5 fruit fly cellular contexts compared by ENCODE assay signal in genomic region chr3R:11806753-11807152, dm6.
TF ChIP-seq lines count a peak whose summit lies in the region.

No protein-coding gene starts in this region.

- no peak for TF ChIP-seq CTCF in whole organism, embryonic (GFP tag; optimal IDR thresholded peaks at IDR 0.05; lab: Kevin White, UChicago)

TF ChIP-seq in whole organism, adult, 20 proteins besides CTCF, POLR2A, EP300 and RAD21:
- TF ChIP-seq cnc (optimal IDR thresholded peaks at IDR 0.05; lab: Kevin White, UChicago) (no peak), toe (GFP tag; optimal IDR thresholded peaks at IDR 0.05; lab: Kevin White, UChicago) (peak; percentile 17), CG7101 (tag; optimal IDR thresholded peaks at IDR 0.05; lab: Kevin White, UChicago) (peak; percentile 13), CG33017 (tag; optimal IDR thresholded peaks at IDR 0.05; lab: Kevin White, UChicago) (peak; percentile 19), ovo (GFP tag; optimal IDR thresholded peaks at IDR 0.05; lab: Kevin White, UChicago) (no peak), Clk (GFP tag; optimal IDR thresholded peaks at IDR 0.05; lab: Kevin White, UChicago) (no peak), kay (GFP tag; lab: Kevin White, UChicago; ENCODE audit: borderline replicate concordance) (no peak)

TF ChIP-seq in whole organism, embryonic, 481 proteins besides CTCF, POLR2A, EP300 and RAD21 (continues in another document):
- TF ChIP-seq cg (GFP tag; optimal IDR thresholded peaks at IDR 0.05; lab: Kevin White, UChicago) (no peak), CG3281 (GFP tag; optimal IDR thresholded peaks at IDR 0.05; lab: Kevin White, UChicago) (peak; percentile 8), zfh1 (GFP tag; IDR thresholded peaks at IDR 0.05; lab: Robert Waterston, UW) (0 out of 3 replicates have a peak, but pooled peaks have one; percentile 22), mam (GFP tag; optimal IDR thresholded peaks at IDR 0.05; lab: Kevin White, UChicago) (peak; percentile 30), Doc3 (GFP tag; IDR thresholded peaks at IDR 0.05; lab: Robert Waterston, UW; ENCODE audit: partially characterized antibody) (no peak), da (GFP tag; optimal IDR thresholded peaks at IDR 0.05; lab: Kevin White, UChicago) (no peak), Antp (GFP tag; optimal IDR thresholded peaks at IDR 0.05; lab: Kevin White, UChicago) (peak; percentile 9), gsb-n (tag; optimal IDR thresholded peaks at IDR 0.05; lab: Kevin White, UChicago) (peak; percentile 9), esg (GFP tag; conservative IDR thresholded peaks at IDR 0.05; lab: Robert Waterston, UW) (0 out of 2 replicates have a peak, but pooled peaks have one; percentile 16), twi (tag; optimal IDR thresholded peaks at IDR 0.05; lab: Kevin White, UChicago) (no peak), CG12219 (GFP tag; optimal IDR thresholded peaks at IDR 0.05; lab: Kevin White, UChicago) (peak; percentile 1), Side (GFP tag; optimal IDR thresholded peaks at IDR 0.05; lab: Kevin White, UChicago) (no peak), CG7786 (GFP tag; optimal IDR thresholded peaks at IDR 0.05; lab: Kevin White, UChicago) (peak; percentile 17), peb (GFP tag; IDR thresholded peaks at IDR 0.05; lab: Robert Waterston, UW) (0 out of 2 replicates have a peak, but pooled peaks have one; percentile 42), salm (tag; optimal IDR thresholded peaks at IDR 0.05; lab: Kevin White, UChicago) (no peak), CG30431 (GFP tag; optimal IDR thresholded peaks at IDR 0.05; lab: Kevin White, UChicago) (peak; percentile 10), gro (GFP tag; optimal IDR thresholded peaks at IDR 0.05; lab: Kevin White, UChicago) (no peak), E2f1 (GFP tag; IDR thresholded peaks at IDR 0.05; lab: Robert Waterston, UW) (0 out of 2 replicates have a peak, but pooled peaks have one; percentile 42), HLH3B (GFP tag; IDR thresholded peaks at IDR 0.05; lab: Robert Waterston, UW) (0 out of 2 replicates have a peak, but pooled peaks have one; percentile 16), C15 (GFP tag; IDR thresholded peaks at IDR 0.05; lab: Robert Waterston, UW) (no peak)

TF ChIP-seq in whole organism, prepupa, 60 proteins besides CTCF, POLR2A, EP300 and RAD21 (continues in another document):
- TF ChIP-seq CG32006 (GFP tag; optimal IDR thresholded peaks at IDR 0.05; lab: Kevin White, UChicago) (peak; percentile 62), CG4318 (GFP tag; optimal IDR thresholded peaks at IDR 0.05; lab: Kevin White, UChicago) (peak; percentile 36), Met (GFP tag; optimal IDR thresholded peaks at IDR 0.05; lab: Kevin White, UChicago) (peak; percentile 25), Gug (GFP tag; IDR thresholded peaks at IDR 0.05; lab: Robert Waterston, UW) (0 out of 2 replicates have a peak, but pooled peaks have one; percentile 39), CG11902 (GFP tag; optimal IDR thresholded peaks at IDR 0.05; lab: Kevin White, UChicago) (no peak), net (GFP tag; optimal IDR thresholded peaks at IDR 0.05; lab: Kevin White, UChicago) (peak; percentile 58), fd59A (GFP tag; optimal IDR thresholded peaks at IDR 0.05; lab: Kevin White, UChicago) (peak; percentile 45), eg (GFP tag; IDR thresholded peaks at IDR 0.05; lab: Robert Waterston, UW) (peak; percentile 56; the same call in 2 of the 3 replicates), esn (GFP tag; optimal IDR thresholded peaks at IDR 0.05; lab: Kevin White, UChicago) (peak; percentile 49), dac (GFP tag; optimal IDR thresholded peaks at IDR 0.05; lab: Kevin White, UChicago) (no peak), Hr39 (GFP tag; optimal IDR thresholded peaks at IDR 0.05; lab: Kevin White, UChicago) (peak; percentile 51), CG9139 (GFP tag; optimal IDR thresholded peaks at IDR 0.05; lab: Kevin White, UChicago) (no peak), topi (GFP tag; optimal IDR thresholded peaks at IDR 0.05; lab: Kevin White, UChicago) (peak; percentile 36), CG11762 (GFP tag; optimal IDR thresholded peaks at IDR 0.05; lab: Kevin White, UChicago; ENCODE audit: insufficient read depth) (peak; percentile 51), Smox (GFP tag; optimal IDR thresholded peaks at IDR 0.05; lab: Kevin White, UChicago) (peak; percentile 31), Hr38 (GFP tag; optimal IDR thresholded peaks at IDR 0.05; lab: Kevin White, UChicago) (no peak), CG6854 (GFP tag; optimal IDR thresholded peaks at IDR 0.05; lab: Kevin White, UChicago) (no peak), Eip78C (GFP tag; lab: Kevin White, UChicago) (peak; percentile 92), CG8319 (GFP tag; optimal IDR thresholded peaks at IDR 0.05; lab: Kevin White, UChicago) (peak; percentile 14), CG6163 (GFP tag; IDR thresholded peaks at IDR 0.05; lab: Robert Waterston, UW) (peak; percentile 68), CG10631 (GFP tag; optimal IDR thresholded peaks at IDR 0.05; lab: Kevin White, UChicago) (peak; percentile 54), salr (GFP tag; optimal IDR thresholded peaks at IDR 0.05; lab: Kevin White, UChicago) (no peak)

TF ChIP-seq in whole organism, pupa, 21 proteins besides CTCF, POLR2A, EP300 and RAD21:
- peak; percentile 17 for TF ChIP-seq Pif1B (GFP tag; optimal IDR thresholded peaks at IDR 0.05; lab: Kevin White, UChicago)
- no peak for TF ChIP-seq gl (tag; optimal IDR thresholded peaks at IDR 0.05; lab: Kevin White, UChicago)
- peak; percentile 66; the same call in 2 of the 3 replicates for TF ChIP-seq fd96Ca (GFP tag; IDR thresholded peaks at IDR 0.05; lab: Robert Waterston, UW)
- TF ChIP-seq CG15710 (tag; optimal IDR thresholded peaks at IDR 0.05; lab: Kevin White, UChicago): peak; percentile 45
- peak; percentile 31; the same call in 1 of the 2 replicates for TF ChIP-seq CG32121 (GFP tag; IDR thresholded peaks at IDR 0.05; lab: Robert Waterston, UW)
- peak; percentile 56 for TF ChIP-seq Ets98B (GFP tag; IDR thresholded peaks at IDR 0.05; lab: Robert Waterston, UW)
- TF ChIP-seq CG14655 (GFP tag; optimal IDR thresholded peaks at IDR 0.05; lab: Kevin White, UChicago): peak; percentile 59
- TF ChIP-seq CG10348 (GFP tag; IDR thresholded peaks at IDR 0.05; lab: Robert Waterston, UW): no peak
- TF ChIP-seq Snoo (tag; optimal IDR thresholded peaks at IDR 0.05; lab: Kevin White, UChicago): peak; percentile 23
- TF ChIP-seq Pif1A (GFP tag; optimal IDR thresholded peaks at IDR 0.05; lab: Kevin White, UChicago): peak; percentile 72
- TF ChIP-seq rn (GFP tag; IDR thresholded peaks at IDR 0.05; lab: Robert Waterston, UW): no peak
- TF ChIP-seq CG17806 (tag; optimal IDR thresholded peaks at IDR 0.05; lab: Kevin White, UChicago): peak; percentile 52
- no peak for TF ChIP-seq CG13204 (GFP tag; optimal IDR thresholded peaks at IDR 0.05; lab: Kevin White, UChicago)
- TF ChIP-seq CG8301 (tag; optimal IDR thresholded peaks at IDR 0.05; lab: Kevin White, UChicago): peak; percentile 49
- peak; percentile 67 for TF ChIP-seq CG4496 (GFP tag; IDR thresholded peaks at IDR 0.05; lab: Robert Waterston, UW)
- peak; percentile 57 for TF ChIP-seq CG8159 (tag; optimal IDR thresholded peaks at IDR 0.05; lab: Kevin White, UChicago)
- peak; percentile 42 for TF ChIP-seq CG34367 (tag; optimal IDR thresholded peaks at IDR 0.05; lab: Kevin White, UChicago)
- TF ChIP-seq CG12605 (GFP tag; IDR thresholded peaks at IDR 0.05; lab: Robert Waterston, UW): peak; percentile 34; the same call in 1 of the 2 replicates
- TF ChIP-seq D1 (tag; optimal IDR thresholded peaks at IDR 0.05; lab: Kevin White, UChicago): no peak
- no peak for TF ChIP-seq EcR (GFP tag; optimal IDR thresholded peaks at IDR 0.05; lab: Kevin White, UChicago)
- peak; percentile 43 for TF ChIP-seq CG9948 (tag; optimal IDR thresholded peaks at IDR 0.05; lab: Kevin White, UChicago)
TF ChIP-seq in whole organism, pupa: peak in this region for 15.

TF ChIP-seq in whole organism, wandering third instar larva, 38 proteins besides CTCF, POLR2A, EP300 and RAD21:
- peak; percentile 14 for TF ChIP-seq rgr (GFP tag; optimal IDR thresholded peaks at IDR 0.05; lab: Kevin White, UChicago)
- TF ChIP-seq Jra (GFP tag; optimal IDR thresholded peaks at IDR 0.05; lab: Kevin White, UChicago): no peak
- TF ChIP-seq GATAd (GFP tag; optimal IDR thresholded peaks at IDR 0.05; lab: Kevin White, UChicago): no peak
- no peak for TF ChIP-seq sv (GFP tag; optimal IDR thresholded peaks at IDR 0.05; lab: Kevin White, UChicago)
- peak; percentile 32 for TF ChIP-seq h (GFP tag; optimal IDR thresholded peaks at IDR 0.05; lab: Kevin White, UChicago)
- TF ChIP-seq OdsH (GFP tag; optimal IDR thresholded peaks at IDR 0.05; lab: Kevin White, UChicago): no peak
- no peak for TF ChIP-seq Abd-B (GFP tag; optimal IDR thresholded peaks at IDR 0.05; lab: Kevin White, UChicago)
- peak; percentile 12 for TF ChIP-seq ey (GFP tag; optimal IDR thresholded peaks at IDR 0.05; lab: Kevin White, UChicago)
- TF ChIP-seq CrebA (GFP tag; optimal IDR thresholded peaks at IDR 0.05; lab: Kevin White, UChicago; ENCODE audit: borderline replicate concordance): no peak
- peak in 1 of 2 experiments; percentile 44 for TF ChIP-seq foxo (GFP tag; optimal IDR thresholded peaks at IDR 0.05; lab: Kevin White, UChicago)
- TF ChIP-seq Sp1 (GFP tag; optimal IDR thresholded peaks at IDR 0.05; lab: Kevin White, UChicago): no peak
- TF ChIP-seq tai (GFP tag; optimal IDR thresholded peaks at IDR 0.05; lab: Kevin White, UChicago): no peak
- no peak for TF ChIP-seq Vsx2 (GFP tag; optimal IDR thresholded peaks at IDR 0.05; lab: Kevin White, UChicago; ENCODE audit: partially characterized antibody)
- TF ChIP-seq fru (GFP tag; optimal IDR thresholded peaks at IDR 0.05; lab: Kevin White, UChicago): peak; percentile 46
- peak; percentile 27 for TF ChIP-seq br (GFP tag; optimal IDR thresholded peaks at IDR 0.05; lab: Kevin White, UChicago)
- no peak for TF ChIP-seq Myc (optimal IDR thresholded peaks at IDR 0.05; lab: Kevin White, UChicago)
- peak; percentile 10 for TF ChIP-seq HLH106 (tag; optimal IDR thresholded peaks at IDR 0.05; lab: Kevin White, UChicago)
- TF ChIP-seq Dfd (GFP tag; optimal IDR thresholded peaks at IDR 0.05; lab: Kevin White, UChicago): no peak
- no peak for TF ChIP-seq dmrt93B (GFP tag; optimal IDR thresholded peaks at IDR 0.05; lab: Kevin White, UChicago)
